Fruit fly (Drosophila melanogaster): ENCODE results near the gene CG9951.

CG9951 gene

DNA sequence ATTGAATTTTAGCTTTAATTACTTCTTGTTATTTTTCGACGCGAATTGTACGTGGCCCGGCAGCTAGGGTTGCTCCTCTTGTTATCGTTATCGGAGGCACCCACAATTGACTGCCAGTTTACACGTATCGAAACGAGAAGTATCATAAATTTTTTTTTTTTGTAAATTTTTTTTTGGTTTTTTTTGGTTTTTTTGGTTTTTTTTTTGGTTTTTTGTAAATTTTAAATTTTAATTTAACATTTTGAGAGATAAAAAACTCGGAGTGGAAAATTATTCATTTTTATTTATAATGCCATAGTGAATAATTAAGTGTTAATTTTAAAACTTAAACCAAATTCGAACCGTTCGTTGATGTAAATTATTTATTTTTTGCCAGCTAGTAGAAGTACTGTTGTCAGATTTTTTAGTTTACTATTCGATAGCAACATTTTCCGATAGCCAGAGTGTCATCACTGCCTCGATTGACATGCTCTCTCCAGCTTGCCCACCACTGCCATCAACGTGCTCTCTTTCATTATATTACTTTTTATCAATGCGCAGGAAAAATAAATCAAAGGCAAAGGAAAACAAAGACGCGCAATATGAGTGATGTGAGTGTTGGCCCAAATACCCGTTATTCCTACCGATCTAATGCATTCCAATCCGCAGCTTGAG, 17.9 kb upstream of the CG9951 start, which contains the start of the genes kud and Zcchc7 (continued):
- TF ChIP-seq Lim3 (GFP tag; IDR thresholded peaks at IDR 0.05) (no peak), YL-1 (GFP tag; optimal IDR thresholded peaks at IDR 0.05) (peak; percentile 41), CG1024 (GFP tag; IDR thresholded peaks at IDR 0.05) (no peak), br (optimal IDR thresholded peaks at IDR 0.05) (no peak), CG7963 (GFP tag; IDR thresholded peaks at IDR 0.05; ENCODE audit: partially characterized antibody) (0 out of 3 replicates have a peak, but pooled peaks have one; percentile 6), CG14014 (GFP tag; IDR thresholded peaks at IDR 0.05) (no peak), dm (GFP tag; optimal IDR thresholded peaks at IDR 0.05) (peak; percentile 27), Meics (GFP tag; optimal IDR thresholded peaks at IDR 0.05) (peak; percentile 71), Oaz (GFP tag; IDR thresholded peaks at IDR 0.05) (no peak), CG8924 (tag; optimal IDR thresholded peaks at IDR 0.05) (peak; percentile 69), Ssrp (tag; optimal IDR thresholded peaks at IDR 0.05) (peak; percentile 45), Mes4 (GFP tag; optimal IDR thresholded peaks at IDR 0.05) (peak; percentile 10), phol (tag; optimal IDR thresholded peaks at IDR 0.05) (peak; percentile 67), CG1233 (GFP tag; optimal IDR thresholded peaks at IDR 0.05) (peak; percentile 43), CG8478 (optimal IDR thresholded peaks at IDR 0.05) (no peak), ERR (GFP tag; optimal IDR thresholded peaks at IDR 0.05) (peak; percentile 32), TFAM (GFP tag; optimal IDR thresholded peaks at IDR 0.05) (no peak), CG2889 (GFP tag; IDR thresholded peaks at IDR 0.05) (no peak), pb (GFP tag; optimal IDR thresholded peaks at IDR 0.05) (no peak), Sry-δ (GFP tag; optimal IDR thresholded peaks at IDR 0.05) (peak; percentile 88), CG42726 (GFP tag; IDR thresholded peaks at IDR 0.05; ENCODE audit: partially characterized antibody) (no peak), CG2712 (tag; optimal IDR thresholded peaks at IDR 0.05) (peak; percentile 71), ATbp (GFP tag; optimal IDR thresholded peaks at IDR 0.05) (no peak), ewg (GFP tag; optimal IDR thresholded peaks at IDR 0.05) (peak; percentile 64), CG7556 (GFP tag; optimal IDR thresholded peaks at IDR 0.05) (peak; percentile 71), btn (GFP tag; optimal IDR thresholded peaks at IDR 0.05) (no peak), caup (GFP tag; optimal IDR thresholded peaks at IDR 0.05; ENCODE audit: severe bottlenecking) (no peak), Pdp1 (GFP tag; optimal IDR thresholded peaks at IDR 0.05) (peak in 1 of 2 experiments; percentile 52), CG11560 (tag; IDR thresholded peaks at IDR 0.05) (peak; percentile 96), nmo (GFP tag; optimal IDR thresholded peaks at IDR 0.05) (peak; percentile 79), lab (GFP tag; optimal IDR thresholded peaks at IDR 0.05) (no peak), CG6254 (GFP tag; optimal IDR thresholded peaks at IDR 0.05) (no peak), dpn (GFP tag; optimal IDR thresholded peaks at IDR 0.05) (peak; percentile 44 to 56), CG3995 (GFP tag; optimal IDR thresholded peaks at IDR 0.05) (peak; percentile 37), gro (GFP tag; optimal IDR thresholded peaks at IDR 0.05) (peak; percentile 33), CG14965 (GFP tag; optimal IDR thresholded peaks at IDR 0.05; ENCODE audit: borderline replicate concordance) (no peak)

DNA sequence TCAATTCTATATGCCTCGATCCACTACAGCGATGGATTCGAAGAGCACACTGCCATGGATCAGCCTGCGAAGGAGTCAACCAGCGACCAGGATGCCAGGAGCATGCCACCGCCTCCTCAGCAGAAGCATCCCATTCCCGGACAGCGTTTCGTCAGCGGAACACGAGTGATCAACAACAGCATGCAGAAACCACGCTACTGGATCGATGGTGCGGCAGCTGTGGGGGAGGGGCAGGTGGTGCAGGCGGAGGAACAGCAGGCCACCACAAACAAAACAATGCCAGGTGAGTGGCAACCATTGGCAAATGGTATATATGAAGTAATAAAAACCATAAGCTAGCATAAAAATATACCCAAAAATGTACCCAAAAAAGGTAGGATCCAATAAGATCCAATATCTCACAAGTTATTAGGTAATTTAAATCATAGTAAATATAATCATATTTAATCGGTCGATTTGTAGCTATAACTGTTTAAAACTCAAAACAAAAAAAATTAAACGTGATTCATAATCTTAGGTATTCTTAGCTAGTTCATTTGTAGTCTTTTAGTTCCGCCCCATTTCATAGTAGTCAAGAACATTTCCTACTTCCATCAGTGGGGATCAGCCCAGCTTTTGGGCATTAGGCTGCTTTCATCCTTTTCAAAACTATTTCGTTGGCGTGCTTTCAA, 17.2 kb upstream of the CG9951 start, which contains the start of gene CG32161:
TSS of gene CG32161 (plus strand) at position 621 of the 671 bp plus-strand sequence.
- no peak for TF ChIP-seq Nf-YB (GFP tag; optimal IDR thresholded peaks at IDR 0.05)
- TF ChIP-seq MESR4 (GFP tag; optimal IDR thresholded peaks at IDR 0.05) = peak; percentile 37
- no peak for TF ChIP-seq CG6175 (GFP tag; IDR thresholded peaks at IDR 0.05)
- peak; percentile 91 for TF ChIP-seq crol (GFP tag; IDR thresholded peaks at IDR 0.05)
- no peak for TF ChIP-seq Lpt (GFP tag; optimal IDR thresholded peaks at IDR 0.05)
- TF ChIP-seq Dll (GFP tag; IDR thresholded peaks at IDR 0.05; ENCODE audit: partially characterized antibody) = no peak
- TF ChIP-seq cas (GFP tag; IDR thresholded peaks at IDR 0.05) = no peak
- no peak for TF ChIP-seq Nf-YA (GFP tag; IDR thresholded peaks at IDR 0.05)
- no peak for TF ChIP-seq CG3847 (GFP tag; IDR thresholded peaks at IDR 0.05)
- no peak for TF ChIP-seq CG2889 (GFP tag; IDR thresholded peaks at IDR 0.05)
- TF ChIP-seq sna (GFP tag; IDR thresholded peaks at IDR 0.05; ENCODE audit: partially characterized antibody) = no peak; the same call in 1 of the 2 replicates
- 0 out of 2 replicates have a peak, but pooled peaks have one; percentile 24 for TF ChIP-seq CG4360 (GFP tag; IDR thresholded peaks at IDR 0.05)
- no peak for TF ChIP-seq Myb (GFP tag; optimal IDR thresholded peaks at IDR 0.05)
- TF ChIP-seq nom (GFP tag; optimal IDR thresholded peaks at IDR 0.05) = no peak
- TF ChIP-seq TFAM (GFP tag; optimal IDR thresholded peaks at IDR 0.05) = no peak
- no peak for TF ChIP-seq CG4707 (GFP tag; optimal IDR thresholded peaks at IDR 0.05)

Measured in whole organism, embryonic.